Fruit fly (Drosophila melanogaster): ENCODE measurements around the gene jv.

jv gene

DNA sequence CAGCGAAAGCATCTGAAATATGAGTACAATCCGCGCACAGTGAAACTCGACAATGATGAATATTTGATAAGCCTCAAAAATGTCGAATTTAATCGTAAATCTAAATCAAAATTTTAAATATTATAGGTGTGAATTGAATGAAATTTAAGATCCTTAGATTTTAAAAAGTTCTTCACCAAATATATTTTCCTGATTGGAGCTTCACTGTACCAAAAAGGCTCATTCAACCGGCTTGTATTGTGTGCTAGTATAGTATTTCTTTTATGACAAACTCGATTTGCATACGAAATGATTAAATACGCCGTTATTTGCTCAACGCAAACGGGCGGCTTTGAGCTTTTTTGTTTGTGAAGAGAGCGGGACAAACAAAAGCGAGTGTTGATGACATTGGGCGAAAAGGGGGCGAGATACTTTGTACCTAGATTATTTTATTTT lies 36.3 kb downstream of the jv start (continued):
- TF ChIP-seq Smox (GFP tag; optimal IDR thresholded peaks at IDR 0.05) (peak; percentile 82), pdm3 (GFP tag; optimal IDR thresholded peaks at IDR 0.05) (peak; percentile 76), Eip93F (GFP tag; optimal IDR thresholded peaks at IDR 0.05) (peak; percentile 9), Ets96B (tag; optimal IDR thresholded peaks at IDR 0.05) (peak; percentile 37), CG34406 (GFP tag; optimal IDR thresholded peaks at IDR 0.05) (peak; percentile 78), topi (GFP tag; optimal IDR thresholded peaks at IDR 0.05) (peak; percentile 85), Met (GFP tag; optimal IDR thresholded peaks at IDR 0.05) (peak; percentile 86), CG1621 (tag; optimal IDR thresholded peaks at IDR 0.05) (no peak)

DNA sequence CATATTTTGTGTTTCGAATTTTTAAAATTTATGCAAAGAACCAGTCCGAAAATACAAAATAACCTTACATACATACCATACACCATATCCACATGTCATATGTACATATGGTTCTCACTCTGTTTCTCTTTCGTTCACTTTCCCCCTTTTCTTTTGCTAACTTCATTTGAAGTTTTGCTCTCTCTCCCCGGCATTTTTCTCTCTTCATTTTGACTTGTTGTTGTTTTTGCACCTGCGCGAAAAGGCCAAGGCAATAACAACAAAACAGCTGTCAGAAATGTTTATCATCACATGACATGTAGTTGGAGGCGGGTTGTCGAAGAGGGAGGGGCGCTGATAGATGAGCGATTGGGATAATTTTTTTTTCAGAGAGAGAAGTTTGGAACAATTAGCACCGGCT lies 36.9 kb downstream of the jv start:
- no peak for TF ChIP-seq CG6792 (GFP tag; optimal IDR thresholded peaks at IDR 0.05)
- 0 out of 2 replicates have a peak, but pooled peaks have one; percentile 1 for TF ChIP-seq CG15336 (GFP tag; IDR thresholded peaks at IDR 0.05)
- TF ChIP-seq svp (GFP tag): no peak

DNA sequence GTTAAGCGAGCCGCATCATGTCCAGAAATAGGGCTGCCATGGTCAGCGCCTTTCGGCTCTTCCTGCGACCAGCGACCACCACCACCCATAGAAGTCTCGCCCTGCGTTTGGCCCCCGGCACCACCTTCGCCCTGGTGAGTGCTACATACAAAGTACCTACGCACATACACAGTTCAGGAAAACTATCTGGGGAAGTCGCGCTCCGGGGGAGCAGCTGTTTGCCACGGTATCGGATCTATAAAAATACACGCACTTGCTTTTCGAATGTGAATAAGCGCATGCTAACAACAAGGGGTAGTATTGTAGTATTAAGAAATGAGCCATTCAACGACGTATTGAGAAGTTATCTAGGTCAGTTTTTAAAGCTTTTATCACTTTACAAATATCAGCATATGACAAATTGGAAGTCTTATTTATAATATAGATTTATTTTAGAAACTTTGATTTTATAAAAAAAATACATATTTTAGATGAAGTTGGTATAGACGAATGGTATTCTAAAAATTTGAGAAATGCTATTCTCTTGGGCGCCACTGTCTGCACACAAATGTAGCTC lies 37.4 kb downstream of the jv start:
- TF ChIP-seq CG31627 (GFP tag; optimal IDR thresholded peaks at IDR 0.05) (no peak), CG7368 (GFP tag; optimal IDR thresholded peaks at IDR 0.05) (peak; percentile 28), CG15336 (GFP tag; IDR thresholded peaks at IDR 0.05) (peak; percentile 78), CG8119 (GFP tag; IDR thresholded peaks at IDR 0.05) (peak; percentile 83), CG11294 (GFP tag; IDR thresholded peaks at IDR 0.05) (no peak), CG11902 (GFP tag; optimal IDR thresholded peaks at IDR 0.05) (peak; percentile 32), CG6163 (GFP tag; IDR thresholded peaks at IDR 0.05) (peak; percentile 49; the same call in 2 of the 3 replicates), Blimp-1 (GFP tag; optimal IDR thresholded peaks at IDR 0.05) (peak; percentile 32), Eip78C (GFP tag) (peak; percentile 89), CG4318 (GFP tag; optimal IDR thresholded peaks at IDR 0.05) (peak; percentile 41), CG32006 (GFP tag; optimal IDR thresholded peaks at IDR 0.05) (peak; percentile 77), CG3919 (GFP tag; optimal IDR thresholded peaks at IDR 0.05) (peak; percentile 57), pdm3 (GFP tag; optimal IDR thresholded peaks at IDR 0.05) (peak; percentile 34), spab (GFP tag; optimal IDR thresholded peaks at IDR 0.05) (peak; percentile 40), CG34406 (GFP tag; optimal IDR thresholded peaks at IDR 0.05) (peak; percentile 68), dac (GFP tag; optimal IDR thresholded peaks at IDR 0.05) (peak; percentile 5), fkh (GFP tag; optimal IDR thresholded peaks at IDR 0.05) (no peak), OdsH (GFP tag; optimal IDR thresholded peaks at IDR 0.05) (peak; percentile 61), Sox14 (GFP tag; optimal IDR thresholded peaks at IDR 0.05) (peak; percentile 25), Sox15 (GFP tag; optimal IDR thresholded peaks at IDR 0.05) (peak; percentile 13), CG1621 (tag; optimal IDR thresholded peaks at IDR 0.05) (no peak), ss (GFP tag; optimal IDR thresholded peaks at IDR 0.05) (peak; percentile 44 to 57), fd85E (GFP tag; optimal IDR thresholded peaks at IDR 0.05) (no peak), CG6792 (GFP tag; optimal IDR thresholded peaks at IDR 0.05) (peak; percentile 34), topi (GFP tag; optimal IDR thresholded peaks at IDR 0.05) (peak; percentile 28), acj6 (GFP tag; optimal IDR thresholded peaks at IDR 0.05) (peak; percentile 65), CG8319 (GFP tag; optimal IDR thresholded peaks at IDR 0.05) (no peak), CG6276 (GFP tag; optimal IDR thresholded peaks at IDR 0.05) (peak; percentile 66), Hr4 (GFP tag; optimal IDR thresholded peaks at IDR 0.05) (peak; percentile 44), CG3032 (tag; optimal IDR thresholded peaks at IDR 0.05) (peak; percentile 64), Eip93F (GFP tag; optimal IDR thresholded peaks at IDR 0.05) (no peak), Ets96B (tag; optimal IDR thresholded peaks at IDR 0.05) (peak; percentile 67), vri (GFP tag; optimal IDR thresholded peaks at IDR 0.05) (no peak), Eip75B (GFP tag; optimal IDR thresholded peaks at IDR 0.05) (no peak), Gug (GFP tag; IDR thresholded peaks at IDR 0.05) (0 out of 2 replicates have a peak, but pooled peaks have one; percentile 12), Ets21C (GFP tag; optimal IDR thresholded peaks at IDR 0.05) (no peak), dsx (GFP tag; optimal IDR thresholded peaks at IDR 0.05; ENCODE audit: poor library complexity, severe bottlenecking) (peak; percentile 82), CG10669 (GFP tag; optimal IDR thresholded peaks at IDR 0.05) (peak; percentile 52), CG10631 (GFP tag; optimal IDR thresholded peaks at IDR 0.05) (peak; percentile 67), lz (GFP tag; optimal IDR thresholded peaks at IDR 0.05) (no peak), CG16779 (tag; optimal IDR thresholded peaks at IDR 0.05) (no peak), Met (GFP tag; optimal IDR thresholded peaks at IDR 0.05) (peak; percentile 24), eg (GFP tag; IDR thresholded peaks at IDR 0.05) (peak; percentile 55; the same call in 2 of the 3 replicates), Smox (GFP tag; optimal IDR thresholded peaks at IDR 0.05) (peak; percentile 7), CG6854 (GFP tag; optimal IDR thresholded peaks at IDR 0.05) (no peak)
